Fruit fly (Drosophila melanogaster) whole organism, embryonic: Measurements from ENCODE around the gene CG17139.

Experiments
- ATbp ChIP-seq: fragments of 200-800 bp; sonication (Bioruptor generic); optimal IDR thresholded peaks from 2 replicates; lab custom pipeline; 2017; ENCODE audit warnings: missing biosample characterization, mild to moderate bottlenecking, missing genetic modification characterization, missing genetic modification reagents
- Atf-2 ChIP-seq: fragments of 200-800 bp; sonication (Bioruptor generic); optimal IDR thresholded peaks from 2 replicates; lab custom pipeline; 2016; ENCODE audit warnings: missing biosample characterization, missing genetic modification characterization
- Atf6 ChIP-seq: fragments of 200-800 bp; sonication (Bioruptor generic); IDR thresholded peaks from 2 replicates; pipeline ENCODE4 v1.3.6; 2022; ENCODE audit warnings: missing biosample characterization, missing genetic modification characterization
- B-H1 ChIP-seq: fragments of 200-800 bp; sonication (Bioruptor generic); IDR thresholded peaks from 3 replicates; pipeline ENCODE4 v1.3.6; 2022; ENCODE audit warnings: missing biosample characterization, missing genetic modification characterization
- CG10209 ChIP-seq: fragments of 200-800 bp; sonication (Bioruptor generic); optimal IDR thresholded peaks from 3 replicates; lab custom pipeline; 2017; ENCODE audit warnings: missing biosample characterization, mild to moderate bottlenecking, missing genetic modification characterization, missing genetic modification reagents
- CG10267 ChIP-seq: fragments of 200-800 bp; sonication (Bioruptor generic); optimal IDR thresholded peaks from 2 replicates; lab custom pipeline; 2018; ENCODE audit warnings: missing biosample characterization, mild to moderate bottlenecking, missing genetic modification characterization, moderate library complexity
- CG10366 ChIP-seq: fragments of 200-800 bp; sonication (Bioruptor generic); IDR thresholded peaks from 2 replicates; pipeline ENCODE4 v1.3.6; 2022; ENCODE audit warnings: missing biosample characterization, missing genetic modification characterization
- CG10462 ChIP-seq: fragments of 200-800 bp; sonication (Bioruptor generic); optimal IDR thresholded peaks from 2 replicates; lab custom pipeline; 2016; ENCODE audit warnings: missing biosample characterization, missing genetic modification characterization
- CG10543 ChIP-seq: fragments of 200-800 bp; sonication (Bioruptor generic); optimal IDR thresholded peaks from 3 replicates; lab custom pipeline; 2017; ENCODE audit warnings: missing biosample characterization, mild to moderate bottlenecking, missing genetic modification characterization, moderate library complexity
- CG12071 ChIP-seq: fragments of 200-800 bp; sonication (Bioruptor generic); optimal IDR thresholded peaks from 3 replicates; lab custom pipeline; 2018; ENCODE audit warnings: missing biosample characterization, mild to moderate bottlenecking, missing genetic modification characterization
- CG14710 ChIP-seq: fragments of 200-800 bp; sonication (Bioruptor generic); optimal IDR thresholded peaks from 3 replicates; lab custom pipeline; 2019; ENCODE audit warnings: missing biosample characterization, mild to moderate bottlenecking, missing genetic modification characterization, moderate library complexity
- CG15514 ChIP-seq: fragments of 200-800 bp; sonication (Bioruptor generic); optimal IDR thresholded peaks from 3 replicates; lab custom pipeline; 2017; ENCODE audit warnings: missing biosample characterization, missing genetic modification characterization, mild to moderate bottlenecking, moderate library complexity, missing genetic modification reagents
- CG18262 ChIP-seq: fragments of 200-800 bp; optimal IDR thresholded peaks from 3 replicates; lab custom pipeline; 2019; ENCODE audit warnings: missing biosample characterization, mild to moderate bottlenecking, missing genetic modification characterization, moderate library complexity
- CG2116 ChIP-seq: fragments of 200-800 bp; sonication (Bioruptor generic); optimal IDR thresholded peaks from 3 replicates; lab custom pipeline; 2018; ENCODE audit warnings: missing biosample characterization, mild to moderate bottlenecking, missing genetic modification characterization
- CG33557 ChIP-seq: fragments of 200-800 bp; sonication (Bioruptor generic); optimal IDR thresholded peaks from 2 replicates; lab custom pipeline; 2019; ENCODE audit warnings: missing biosample characterization, mild to moderate bottlenecking, missing genetic modification characterization, moderate library complexity
- CG3726 ChIP-seq: fragments of 200-800 bp; sonication (Bioruptor generic); IDR thresholded peaks from 3 replicates; pipeline ENCODE4, ENCODE4 v1.3.6; 2022; ENCODE audit warnings: missing biosample characterization, missing genetic modification characterization
- CG5245 ChIP-seq: fragments of 200-800 bp; sonication (Bioruptor generic); optimal IDR thresholded peaks from 3 replicates; lab custom pipeline; 2016; ENCODE audit warnings: missing biosample characterization, missing genetic modification characterization
- CG6765 ChIP-seq: fragments of 200-800 bp; sonication (Bioruptor generic); optimal IDR thresholded peaks from 3 replicates; lab custom pipeline; 2017; ENCODE audit warnings: missing biosample characterization, mild to moderate bottlenecking, missing genetic modification characterization
- CG6813 ChIP-seq: fragments of 200-800 bp; sonication (Bioruptor generic); optimal IDR thresholded peaks from 2 replicates; lab custom pipeline; 2017; ENCODE audit warnings: missing biosample characterization, missing genetic modification characterization, mild to moderate bottlenecking, moderate library complexity, missing genetic modification reagents
- CG8765 ChIP-seq: fragments of 200-800 bp; sonication (Bioruptor generic); IDR thresholded peaks from 2 replicates; pipeline ENCODE4 v1.3.6; 2022; ENCODE audit warnings: missing biosample characterization, missing genetic modification characterization
- CG9437 ChIP-seq: fragments of 200-800 bp; sonication (Bioruptor generic); optimal IDR thresholded peaks from 2 replicates; lab custom pipeline; 2018; ENCODE audit warnings: missing biosample characterization, mild to moderate bottlenecking, missing genetic modification characterization
- D ChIP-seq, 2 experiments: fragments of 200-800 bp in 1 of 2; fragments of >200 bp in 1 of 2; sonication (Bioruptor generic) in 1 of 2; optimal IDR thresholded peaks; 2 replicates in 1 of 2; 3 replicates in 1 of 2; lab custom pipeline; 2017; ENCODE audit warnings: mild to moderate bottlenecking in 1 of 2, missing biosample characterization in 1 of 2, missing genetic modification characterization in 1 of 2, missing genetic modification reagents in 1 of 2
- D19A ChIP-seq: fragments of 200-800 bp; optimal IDR thresholded peaks from 3 replicates; lab custom pipeline; 2019; ENCODE audit warnings: missing biosample characterization, mild to moderate bottlenecking, missing genetic modification characterization, moderate library complexity
- ERR ChIP-seq: fragments of 200-800 bp; sonication (Bioruptor generic); optimal IDR thresholded peaks from 2 replicates; lab custom pipeline; 2016; ENCODE audit warnings: missing biosample characterization, missing genetic modification characterization
- Fer1 ChIP-seq: fragments of 200-800 bp; sonication (Bioruptor generic); optimal IDR thresholded peaks from 2 replicates; lab custom pipeline; 2017; ENCODE audit warnings: missing biosample characterization, mild to moderate bottlenecking, missing genetic modification characterization
- H2.0 ChIP-seq: fragments of 200-800 bp; sonication (Bioruptor generic); IDR thresholded peaks from 2 replicates; pipeline ENCODE4 v1.3.6; 2022; ENCODE audit warnings: missing biosample characterization, missing genetic modification characterization
- Hand ChIP-seq: fragments of 200-800 bp; sonication (Bioruptor generic); optimal IDR thresholded peaks from 2 replicates; lab custom pipeline; 2017; ENCODE audit warnings: mild to moderate bottlenecking, missing biosample characterization, missing genetic modification reagents, missing genetic modification characterization
- Hey ChIP-seq: fragments of 200-800 bp; sonication (Bioruptor generic); optimal IDR thresholded peaks from 3 replicates; lab custom pipeline; 2018; ENCODE audit warnings: missing biosample characterization, mild to moderate bottlenecking, missing genetic modification characterization
- Hmr ChIP-seq: fragments of 200-800 bp; sonication (Bioruptor generic); optimal IDR thresholded peaks from 3 replicates; lab custom pipeline; 2017; ENCODE audit warnings: mild to moderate bottlenecking, missing biosample characterization, missing genetic modification reagents, missing genetic modification characterization
- Lpt ChIP-seq: fragments of >200 bp; optimal IDR thresholded peaks from 2 replicates; lab custom pipeline; 2018; ENCODE audit warnings: missing biosample characterization, missing genetic modification characterization
- Rfx ChIP-seq: fragments of 200-800 bp; sonication (Bioruptor generic); IDR thresholded peaks from 2 replicates; pipeline ENCODE4 v1.3.6; 2022; ENCODE audit warnings: missing biosample characterization, missing genetic modification characterization
- Sry-δ ChIP-seq: fragments of 200-800 bp; sonication (Bioruptor generic); optimal IDR thresholded peaks from 2 replicates; lab custom pipeline; 2016; ENCODE audit warnings: missing biosample characterization, missing genetic modification characterization
- Trl ChIP-seq, 3 experiments: fragments of >200 bp in 2 of 3; fragments of 200-800 bp in 1 of 3; sonication (Bioruptor generic) in 1 of 3; optimal IDR thresholded peaks; 2 replicates in 1 of 3; 3 replicates in 2 of 3; lab custom pipeline; 2016 to 2017; ENCODE audit warnings: missing biosample characterization in 1 of 3, missing genetic modification characterization in 1 of 3
- abd-A ChIP-seq: fragments of 200-800 bp; sonication (Bioruptor generic); optimal IDR thresholded peaks from 3 replicates; lab custom pipeline; 2019; ENCODE audit warnings: missing biosample characterization, mild to moderate bottlenecking, missing genetic modification characterization, moderate library complexity
- cas ChIP-seq: fragments of 200-800 bp; sonication (Bioruptor generic); IDR thresholded peaks from 2 replicates; pipeline ENCODE4 v1.3.6; 2022; ENCODE audit warnings: missing biosample characterization, missing genetic modification characterization
- dpn ChIP-seq, 2 experiments: fragments of 200-800 bp; sonication (Bioruptor generic); optimal IDR thresholded peaks; 3 replicates each; lab custom pipeline; 2016; ENCODE audit warnings: missing biosample characterization in 2 of 2, missing genetic modification characterization in 2 of 2
- exex ChIP-seq: fragments of 200-800 bp; sonication (Bioruptor generic); optimal IDR thresholded peaks from 4 replicates; lab custom pipeline; 2018; ENCODE audit warnings: missing biosample characterization, mild to moderate bottlenecking, missing genetic modification characterization, moderate library complexity
- fd3F ChIP-seq: fragments of 200-800 bp; sonication (Bioruptor generic); optimal IDR thresholded peaks from 2 replicates; lab custom pipeline; 2018; ENCODE audit warnings: missing biosample characterization, mild to moderate bottlenecking, missing genetic modification characterization, moderate library complexity
- fd96Cb ChIP-seq: fragments of 200-800 bp; sonication (Bioruptor generic); optimal IDR thresholded peaks from 2 replicates; lab custom pipeline; 2018; ENCODE audit warnings: missing biosample characterization, mild to moderate bottlenecking, missing genetic modification characterization, moderate library complexity
- gt ChIP-seq: fragments of 200-800 bp; sonication (Bioruptor generic); IDR thresholded peaks from 2 replicates; pipeline ENCODE4 v1.3.6; 2022; ENCODE audit warnings: missing biosample characterization, missing genetic modification characterization
- lab ChIP-seq: fragments of 200-800 bp; sonication (Bioruptor generic); optimal IDR thresholded peaks from 3 replicates; lab custom pipeline; 2017; ENCODE audit warnings: missing biosample characterization, missing genetic modification characterization, mild to moderate bottlenecking, moderate library complexity, missing genetic modification reagents
- mirr ChIP-seq: fragments of 200-800 bp; sonication (Bioruptor generic); optimal IDR thresholded peaks from 3 replicates; lab custom pipeline; 2018; ENCODE audit warnings: missing biosample characterization, mild to moderate bottlenecking, missing genetic modification characterization
- sd ChIP-seq: fragments of 200-800 bp; sonication (Bioruptor generic); optimal IDR thresholded peaks from 3 replicates; lab custom pipeline; 2018; ENCODE audit warnings: missing biosample characterization, mild to moderate bottlenecking, missing genetic modification characterization, moderate library complexity
- seq ChIP-seq: fragments of 200-800 bp; sonication (Bioruptor generic); IDR thresholded peaks from 2 replicates; pipeline ENCODE4 v1.3.6; 2022; ENCODE audit warnings: missing biosample characterization, missing genetic modification characterization
- sim ChIP-seq: fragments of 200-800 bp; sonication (Bioruptor generic); IDR thresholded peaks from 2 replicates; pipeline ENCODE4 v1.3.6; 2022; ENCODE audit warnings: missing biosample characterization, missing genetic modification characterization
- stc ChIP-seq: fragments of 200-800 bp; sonication (Bioruptor generic); IDR thresholded peaks from 2 replicates; pipeline ENCODE4 v1.3.6; 2022; ENCODE audit warnings: missing biosample characterization, missing genetic modification characterization
- tap ChIP-seq: fragments of 200-800 bp; optimal IDR thresholded peaks from 3 replicates; lab custom pipeline; 2019; ENCODE audit warnings: missing biosample characterization, mild to moderate bottlenecking, missing genetic modification characterization, moderate library complexity
- unc-4 ChIP-seq: fragments of 200-800 bp; sonication (Bioruptor generic); IDR thresholded peaks from 2 replicates; pipeline ENCODE4 v1.3.6; 2022; ENCODE audit warnings: missing biosample characterization, missing genetic modification characterization; ENCODE audit not compliant: partially characterized antibody
- wor ChIP-seq: fragments of 200-800 bp; sonication (Bioruptor generic); IDR thresholded peaks from 2 replicates; pipeline ENCODE4 v1.3.6; 2022; ENCODE audit warnings: missing biosample characterization, missing genetic modification characterization
- z ChIP-seq: fragments of 200-800 bp; sonication (Bioruptor generic); IDR thresholded peaks from 3 replicates; pipeline ENCODE4 v1.3.6; 2022; ENCODE audit warnings: missing biosample characterization, missing genetic modification characterization

CG17139 gene

dm6 chr2L:10822620-10823019 is 22.8 kb downstream of the CG17139 start (continued):
- no peak for TF ChIP-seq CG10366 (GFP tag; lab: Robert Waterston, UW)
- TF ChIP-seq ERR (GFP tag; lab: Kevin White, UChicago): no peak
- TF ChIP-seq Lpt (GFP tag; lab: Kevin White, UChicago): no peak
- no peak for TF ChIP-seq Fer1 (GFP tag; lab: Kevin White, UChicago)
- TF ChIP-seq CG8765: no peak
- no peak for TF ChIP-seq CG33557 (GFP tag; lab: Kevin White, UChicago)
- no peak for TF ChIP-seq gt (GFP tag; lab: Robert Waterston, UW)
- peak; percentile 51 for TF ChIP-seq Hmr (GFP tag; lab: Kevin White, UChicago)
- peak; percentile 33 for TF ChIP-seq lab
- no peak for TF ChIP-seq Hand (GFP tag; lab: Kevin White, UChicago)
- peak; percentile 20 for TF ChIP-seq CG10543
- TF ChIP-seq abd-A (tag; lab: Kevin White, UChicago): no peak
- TF ChIP-seq CG3726 (GFP tag; lab: Robert Waterston, UW): no peak
- no peak for TF ChIP-seq wor (GFP tag; lab: Robert Waterston, UW)
- TF ChIP-seq CG15514 (GFP tag; lab: Kevin White, UChicago): peak; percentile 42
- TF ChIP-seq CG14710 (tag; lab: Kevin White, UChicago): no peak
- TF ChIP-seq dpn (GFP tag; optimal IDR thresholded peaks at IDR 0.05; lab: Kevin White, UChicago): no peak
- no peak for TF ChIP-seq CG18262 (tag; lab: Kevin White, UChicago)
- TF ChIP-seq unc-4 (GFP tag; lab: Robert Waterston, UW): no peak
- TF ChIP-seq sim: no peak
- TF ChIP-seq CG6813 (GFP tag; lab: Kevin White, UChicago): no peak
- peak; percentile 6 for TF ChIP-seq mirr (GFP tag; lab: Kevin White, UChicago)
- TF ChIP-seq Hey (tag; lab: Kevin White, UChicago): no peak
- TF ChIP-seq CG9437 (GFP tag; lab: Kevin White, UChicago): no peak
- TF ChIP-seq CG5245 (GFP tag; lab: Kevin White, UChicago): no peak
- no peak for TF ChIP-seq ATbp
- TF ChIP-seq D19A (tag; lab: Kevin White, UChicago): no peak
- TF ChIP-seq Atf6 (GFP tag; lab: Robert Waterston, UW): 0 out of 2 replicates have a peak, but pooled peaks have one; percentile 22
- no peak for TF ChIP-seq CG2116 (GFP tag; lab: Kevin White, UChicago)
- TF ChIP-seq CG10209 (GFP tag; lab: Kevin White, UChicago): peak; percentile 3
- TF ChIP-seq CG12071 (GFP tag; lab: Kevin White, UChicago): no peak
- no peak for TF ChIP-seq fd96Cb (tag; lab: Kevin White, UChicago)
- TF ChIP-seq CG10267 (tag; lab: Kevin White, UChicago): no peak
- TF ChIP-seq stc (GFP tag; lab: Robert Waterston, UW): no peak
- no peak for TF ChIP-seq z (GFP tag; lab: Robert Waterston, UW)
- no peak for TF ChIP-seq D (optimal IDR thresholded peaks at IDR 0.05; lab: Kevin White, UChicago)
- no peak for TF ChIP-seq D (GFP tag; optimal IDR thresholded peaks at IDR 0.05; lab: Kevin White, UChicago)
- TF ChIP-seq H2.0: no peak
- no peak for TF ChIP-seq exex (tag; lab: Kevin White, UChicago)
- no peak for TF ChIP-seq CG10462 (GFP tag; lab: Kevin White, UChicago)
- TF ChIP-seq B-H1 (GFP tag; lab: Robert Waterston, UW): no peak
- no peak for TF ChIP-seq fd3F (GFP tag; lab: Kevin White, UChicago)
- no peak for TF ChIP-seq cas (GFP tag; lab: Robert Waterston, UW)
- TF ChIP-seq tap (tag; lab: Kevin White, UChicago): no peak
- TF ChIP-seq Trl (optimal IDR thresholded peaks at IDR 0.05; lab: Kevin White, UChicago): no peak
- TF ChIP-seq Trl (GFP tag; optimal IDR thresholded peaks at IDR 0.05; lab: Kevin White, UChicago): no peak
- no peak for TF ChIP-seq Sry-δ (GFP tag; lab: Kevin White, UChicago)
- no peak for TF ChIP-seq seq (GFP tag; lab: Robert Waterston, UW)
- peak; percentile 31 for TF ChIP-seq sd (tag; lab: Kevin White, UChicago)
- TF ChIP-seq Rfx (GFP tag; lab: Robert Waterston, UW): peak; percentile 28; the same call in 1 of the 2 replicates
- no peak for TF ChIP-seq Atf-2
- peak; percentile 5 for TF ChIP-seq CG6765 (GFP tag; lab: Kevin White, UChicago)
